Worm (Caenorhabditis elegans) whole organism, early embryonic: ENCODE measurements around the gene F36H12.4.

ENCODE experiments used
- ama-1 ChIP-seq: fragments of 150-350 bp; optimal IDR thresholded peaks from 2 replicates; lab custom pipeline; 2014
- tbx-11 ChIP-seq: fragments of 200-800 bp; sonication (Bioruptor generic); IDR thresholded peaks from 2 replicates; pipeline ENCODE4 v1.3.6; 2022; ENCODE audit warnings: missing genetic modification characterization, missing compliant biosample characterization

DNA sequence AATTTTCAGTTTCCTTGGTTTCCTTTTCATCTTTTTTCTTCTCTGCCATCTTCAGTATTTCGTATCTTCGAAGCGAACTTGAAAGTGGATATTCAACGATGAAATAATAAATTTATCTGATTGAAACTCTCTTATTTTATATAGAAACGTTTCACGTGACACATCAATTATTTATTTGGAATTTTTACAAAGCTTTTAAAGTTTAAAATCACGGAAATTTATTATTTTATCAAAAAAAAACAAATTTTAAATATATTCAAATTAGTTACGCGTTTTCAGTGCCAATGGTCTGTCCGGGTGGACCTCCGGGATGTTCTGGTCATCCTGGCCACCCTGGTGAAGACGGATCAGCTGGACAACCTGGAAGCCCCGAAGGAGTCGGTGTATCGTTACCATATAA is 34.1 kb downstream of the F36H12.4 start, which contains the start of gene ZK354.7:
- TF ChIP-seq tbx-11 (no peak), ama-1 (lab: Kevin White, UChicago) (no peak)
